Worm (Caenorhabditis elegans) whole organism, midembryonic: ENCODE results near the gene K05F1.8.

Experiments used
- T22C8.4 ChIP-seq: fragments of 200-800 bp; sonication (Bioruptor generic); IDR thresholded peaks from 2 replicates; pipeline ENCODE4 v1.3.6; 2022; ENCODE audit warnings: missing genetic modification characterization, missing compliant biosample characterization
- flt-1 ChIP-seq: fragments of 200-800 bp; sonication (Bioruptor generic); IDR thresholded peaks from 2 replicates; pipeline ENCODE4 v1.3.6; 2022; ENCODE audit warnings: missing genetic modification characterization, missing compliant biosample characterization
- ztf-23 ChIP-seq: fragments of 200-800 bp; sonication (Bioruptor generic); IDR thresholded peaks from 2 replicates; pipeline ENCODE4 v1.3.6; 2022; ENCODE audit warnings: missing genetic modification reagents, missing genetic modification characterization, missing compliant biosample characterization

- TF ChIP-seq ztf-23 (no peak), flt-1 (GFP tag; lab: Robert Waterston, UW) (no peak), T22C8.4 (GFP tag; lab: Robert Waterston, UW) (no peak)
These were observed 22.1 kb downstream of the K05F1.8 start for ce11 chrII:5777372-5777771.
